Worm (Caenorhabditis elegans): ENCODE measurements around the gene rtfo-1.

DNA sequence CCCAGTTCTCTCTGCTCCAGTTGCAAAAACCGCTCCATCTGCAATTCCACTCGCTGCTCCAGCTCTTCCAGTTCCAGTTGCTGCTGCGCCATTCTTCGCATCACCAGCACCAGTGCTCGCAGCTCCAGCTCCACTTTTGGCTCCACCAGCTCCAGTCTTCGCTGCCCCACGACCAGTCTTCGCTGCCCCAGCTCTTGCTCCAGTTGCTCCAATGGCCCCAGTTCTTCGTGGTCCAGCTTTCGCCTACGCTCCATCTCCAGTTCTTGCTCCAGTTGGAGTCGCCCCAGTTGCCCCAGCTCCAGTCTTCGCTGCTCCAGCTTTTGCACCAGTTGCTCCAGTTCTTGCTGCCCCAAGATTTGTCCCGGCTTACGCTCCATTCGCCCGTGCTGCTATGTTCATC, 38.0 kb upstream of the rtfo-1 start:
- no peak for TF ChIP-seq unc-39 (tag; optimal IDR thresholded peaks at IDR 0.05)
- no peak for TF ChIP-seq cnd-1 (tag; optimal IDR thresholded peaks at IDR 0.05)
- TF ChIP-seq blmp-1 (tag; optimal IDR thresholded peaks at IDR 0.05) = no peak
- TF ChIP-seq ztf-11 (tag; optimal IDR thresholded peaks at IDR 0.05) = no peak
- no peak for TF ChIP-seq nhr-2 (tag; optimal IDR thresholded peaks at IDR 0.05)
- TF ChIP-seq M03D4.4 (tag; optimal IDR thresholded peaks at IDR 0.05) = no peak
- no peak for TF ChIP-seq unc-62 (GFP tag; optimal IDR thresholded peaks at IDR 0.05)
- TF ChIP-seq ham-2 (GFP tag; optimal IDR thresholded peaks at IDR 0.05) = no peak
- no peak for TF ChIP-seq nhr-76 (tag; optimal IDR thresholded peaks at IDR 0.05)
- no peak for TF ChIP-seq pha-4 (tag; optimal IDR thresholded peaks at IDR 0.05)
- no peak for TF ChIP-seq lin-13 (tag; optimal IDR thresholded peaks at IDR 0.05)
- no peak for TF ChIP-seq sem-2 (GFP tag; optimal IDR thresholded peaks at IDR 0.05)
- TF ChIP-seq nhr-12 (tag; optimal IDR thresholded peaks at IDR 0.05) = no peak

Data from whole organism, mixed stage, embryonic.